Fruit fly (Drosophila melanogaster) whole organism, adult: ENCODE data around the gene Sod1.

Source experiments
- CG7045 ChIP-seq: fragments of 200-800 bp; sonication (Bioruptor generic); optimal IDR thresholded peaks from 2 replicates; lab custom pipeline; 2017; ENCODE audit warnings: missing biosample characterization, mild to moderate bottlenecking, missing genetic modification characterization
- ovo ChIP-seq: fragments of 200-800 bp; sonication (Bioruptor generic); optimal IDR thresholded peaks from 2 replicates; lab custom pipeline; 2016; ENCODE audit warnings: missing biosample characterization, missing genetic modification characterization

dm6 chr3L:11124841-11125240 is 11.3 kb upstream of the Sod1 start:
- no peak for TF ChIP-seq CG7045 (GFP tag; lab: Kevin White, UChicago)
- no peak for TF ChIP-seq ovo (GFP tag; lab: Kevin White, UChicago)
